Fruit fly (Drosophila melanogaster): Measurements from ENCODE around the gene Smr.

Gene Smr

dm6 chrX:12750928-12751631 is 8.7 kb upstream of the Smr start (continued):
- TF ChIP-seq tap (tag; optimal IDR thresholded peaks at IDR 0.05) (peak; percentile 99), wek (GFP tag; optimal IDR thresholded peaks at IDR 0.05) (peak; percentile 94), ind (GFP tag; optimal IDR thresholded peaks at IDR 0.05) (peak; percentile 100), emc (GFP tag; optimal IDR thresholded peaks at IDR 0.05) (peak; percentile 100), Hmr (GFP tag; optimal IDR thresholded peaks at IDR 0.05) (peak; percentile 100), Sry-δ (GFP tag; optimal IDR thresholded peaks at IDR 0.05) (peak; percentile 88), CG8290 (GFP tag; optimal IDR thresholded peaks at IDR 0.05) (peak; percentile 94), CG8290 (tag; optimal IDR thresholded peaks at IDR 0.05) (peak; percentile 93 to 99), HLH3B (GFP tag; IDR thresholded peaks at IDR 0.05) (peak; percentile 99), twi (tag; optimal IDR thresholded peaks at IDR 0.05) (peak; percentile 99), CG6254 (GFP tag; optimal IDR thresholded peaks at IDR 0.05) (peak; percentile 98), CG17385 (GFP tag; optimal IDR thresholded peaks at IDR 0.05) (peak; percentile 100), CG8281 (tag; optimal IDR thresholded peaks at IDR 0.05) (peak; percentile 95), CG30020 (tag; optimal IDR thresholded peaks at IDR 0.05) (peak; percentile 92), salm (tag; optimal IDR thresholded peaks at IDR 0.05) (peak; percentile 100), danr (GFP tag; IDR thresholded peaks at IDR 0.05) (peak; percentile 99), CG12744 (GFP tag; optimal IDR thresholded peaks at IDR 0.05) (peak; percentile 100), ssp (GFP tag; IDR thresholded peaks at IDR 0.05) (peak; percentile 96), zf30C (GFP tag; optimal IDR thresholded peaks at IDR 0.05) (peak; percentile 50), BEAF-32 (GFP tag; optimal IDR thresholded peaks at IDR 0.05) (peak; percentile 52), cas (GFP tag; IDR thresholded peaks at IDR 0.05) (peak; percentile 99), D19A (tag; optimal IDR thresholded peaks at IDR 0.05) (peak; percentile 98), CG14710 (tag; optimal IDR thresholded peaks at IDR 0.05) (peak; percentile 99), CG9876 (GFP tag; optimal IDR thresholded peaks at IDR 0.05) (peak; percentile 100), Doc2 (GFP tag; IDR thresholded peaks at IDR 0.05) (peak; percentile 99), croc (GFP tag; conservative IDR thresholded peaks at IDR 0.05) (peak; percentile 99), CG15073 (GFP tag; optimal IDR thresholded peaks at IDR 0.05) (peak; percentile 93), ro (GFP tag; IDR thresholded peaks at IDR 0.05) (peak; percentile 99), gem (tag; optimal IDR thresholded peaks at IDR 0.05) (peak; percentile 100), sug (tag; optimal IDR thresholded peaks at IDR 0.05) (peak; percentile 100), Taf1 (GFP tag; IDR thresholded peaks at IDR 0.05) (peak; percentile 99), zen (tag; optimal IDR thresholded peaks at IDR 0.05) (peak; percentile 100), unpg (GFP tag; optimal IDR thresholded peaks at IDR 0.05) (peak; percentile 100), klu (GFP tag; IDR thresholded peaks at IDR 0.05) (peak; percentile 100), nerfin-2 (GFP tag; IDR thresholded peaks at IDR 0.05; ENCODE audit: partially characterized antibody) (0 out of 2 replicates have a peak, but pooled peaks have one; percentile 42), CG17829 (tag; optimal IDR thresholded peaks at IDR 0.05) (peak; percentile 99), CG7786 (GFP tag; optimal IDR thresholded peaks at IDR 0.05) (peak; percentile 100), CG16779 (GFP tag; IDR thresholded peaks at IDR 0.05) (peak; percentile 99), H2.0 (GFP tag; IDR thresholded peaks at IDR 0.05) (peak; percentile 99), bsh (GFP tag; optimal IDR thresholded peaks at IDR 0.05) (peak; percentile 99 to 100), insv (GFP tag; optimal IDR thresholded peaks at IDR 0.05) (peak; percentile 85 to 90), gro (GFP tag; optimal IDR thresholded peaks at IDR 0.05) (peak; percentile 100), Neu2 (GFP tag; optimal IDR thresholded peaks at IDR 0.05; ENCODE audit: borderline replicate concordance) (peak; percentile 97), dm (GFP tag; optimal IDR thresholded peaks at IDR 0.05) (peak; percentile 100), fru (optimal IDR thresholded peaks at IDR 0.05) (no peak), CG31441 (GFP tag; IDR thresholded peaks at IDR 0.05) (peak; percentile 100), MBD-R2 (GFP tag; IDR thresholded peaks at IDR 0.05) (peak; percentile 100), Bteb2 (GFP tag; optimal IDR thresholded peaks at IDR 0.05) (peak; percentile 100), Hr78 (GFP tag; optimal IDR thresholded peaks at IDR 0.05) (peak in 1 of 2 experiments; percentile 96), GATAe (GFP tag; conservative IDR thresholded peaks at IDR 0.05) (peak; percentile 99)
